Worm (Caenorhabditis elegans): Measurements from ENCODE around the gene srbc-19.

srbc-19 gene

DNA sequence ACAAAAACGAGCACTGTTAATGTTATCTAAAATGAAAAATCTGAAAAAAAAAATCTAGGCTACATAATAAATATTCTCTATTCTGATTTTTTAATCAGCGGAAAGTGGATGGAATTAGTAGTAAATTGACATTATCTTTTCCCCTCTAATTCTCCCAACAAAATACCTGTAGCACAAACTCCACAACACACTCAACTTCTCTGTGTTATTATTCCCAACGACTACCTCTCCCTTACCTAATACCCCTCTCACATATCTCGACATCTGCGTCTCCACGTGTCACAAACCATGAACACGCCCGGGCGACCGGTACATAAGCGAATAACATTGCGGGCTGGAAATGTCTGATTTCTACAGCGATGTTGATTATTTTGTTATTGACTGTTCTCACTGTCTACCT, 16.6 kb upstream of the srbc-19 start, which contains the start of gene cyp-33C2:
Gene cyp-33C2 (plus strand): TSS at position 327 of the 400 bp plus-strand sequence.
- no peak for TF ChIP-seq unc-30 (tag; optimal IDR thresholded peaks at IDR 0.05)
- TF ChIP-seq efl-1 (optimal IDR thresholded peaks at IDR 0.05): peak in 1 of 2 experiments; percentile 2
- TF ChIP-seq efl-1 (GFP tag; optimal IDR thresholded peaks at IDR 0.05 in 1 of 2): peak in 1 of 2 experiments; percentile 84
- no peak for TF ChIP-seq unc-62 (GFP tag; optimal IDR thresholded peaks at IDR 0.05)

DNA sequence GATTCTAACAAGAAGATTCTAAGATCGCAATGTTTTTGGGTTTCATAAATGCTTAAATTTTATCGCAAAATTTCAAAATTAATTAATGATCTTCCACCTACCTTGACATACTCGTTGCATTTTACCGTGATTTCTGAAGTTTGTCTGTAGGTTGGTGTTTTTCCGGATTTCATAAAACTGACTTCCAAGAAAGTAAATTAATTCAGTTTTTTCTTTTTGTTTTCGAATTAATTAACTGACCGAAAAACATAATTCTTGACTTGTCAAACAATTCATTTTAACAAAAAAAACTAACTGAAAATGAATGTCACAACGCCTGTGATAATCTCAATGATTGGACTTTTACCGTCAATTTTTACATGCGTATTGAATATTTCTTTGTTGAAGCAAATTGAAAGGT, 15.2 kb upstream of the srbc-19 start, which contains the start of gene srbc-16:
Gene srbc-16 (plus strand): TSS at position 301 of the 400 bp plus-strand sequence.
- TF ChIP-seq pqm-1 (tag; optimal IDR thresholded peaks at IDR 0.05) (no peak), mef-2 (tag; optimal IDR thresholded peaks at IDR 0.05) (no peak), lsy-2 (tag; optimal IDR thresholded peaks at IDR 0.05) (no peak), isw-1 (GFP tag; IDR thresholded peaks at IDR 0.05) (no peak), tlp-1 (tag; optimal IDR thresholded peaks at IDR 0.05) (no peak), lir-3 (tag; optimal IDR thresholded peaks at IDR 0.05; ENCODE audit: poor library complexity) (no peak), hpl-2 (GFP tag; optimal IDR thresholded peaks at IDR 0.05) (no peak), zip-4 (GFP tag; optimal IDR thresholded peaks at IDR 0.05) (no peak), nhr-47 (tag; optimal IDR thresholded peaks at IDR 0.05) (no peak), C04F5.9 (tag; optimal IDR thresholded peaks at IDR 0.05) (no peak)

DNA sequence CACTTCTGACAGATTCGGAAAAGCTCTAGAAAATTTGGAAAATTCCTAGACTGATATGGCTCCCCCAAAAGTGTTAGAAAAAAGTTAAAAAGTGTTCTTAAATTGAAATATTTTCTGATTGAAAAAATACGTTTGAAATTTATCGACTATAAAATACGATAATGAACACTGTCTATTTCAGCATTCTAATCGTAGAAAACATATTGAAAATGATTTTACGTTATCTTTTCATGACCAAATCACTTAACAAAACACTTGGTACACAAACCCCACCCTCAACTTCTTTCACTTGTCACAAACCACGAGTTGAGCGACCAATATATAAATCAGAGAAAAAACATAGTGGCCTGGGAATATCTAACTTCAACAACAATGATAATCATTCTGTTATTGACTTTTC, 12.6 kb upstream of the srbc-19 start, which contains the start of gene cyp-33C1:
Gene cyp-33C1 (plus strand): TSS at position 301 of the 400 bp plus-strand sequence.
- no peak for TF ChIP-seq unc-130 (tag; optimal IDR thresholded peaks at IDR 0.05)
- TF ChIP-seq hpl-2 (GFP tag; optimal IDR thresholded peaks at IDR 0.05): no peak
- TF ChIP-seq pax-3 (tag; optimal IDR thresholded peaks at IDR 0.05): no peak
- no peak for TF ChIP-seq blmp-1 (tag; optimal IDR thresholded peaks at IDR 0.05)
- TF ChIP-seq ceh-82 (tag; optimal IDR thresholded peaks at IDR 0.05): no peak
- TF ChIP-seq mep-1 (tag; optimal IDR thresholded peaks at IDR 0.05): no peak
- no peak for TF ChIP-seq C34B4.2 (tag; optimal IDR thresholded peaks at IDR 0.05)
- no peak for TF ChIP-seq ceh-90 (tag; optimal IDR thresholded peaks at IDR 0.05)
- no peak for TF ChIP-seq unc-62 (GFP tag; optimal IDR thresholded peaks at IDR 0.05)
- no peak for TF ChIP-seq jun-1 (tag; optimal IDR thresholded peaks at IDR 0.05)
- no peak for TF ChIP-seq zip-4 (GFP tag; optimal IDR thresholded peaks at IDR 0.05)
- no peak for TF ChIP-seq egl-13 (tag; optimal IDR thresholded peaks at IDR 0.05)
- TF ChIP-seq mef-2 (tag; optimal IDR thresholded peaks at IDR 0.05): no peak
- no peak for TF ChIP-seq snpc-4 (tag; optimal IDR thresholded peaks at IDR 0.05)
- no peak for TF ChIP-seq nhr-71 (tag; optimal IDR thresholded peaks at IDR 0.05)
- TF ChIP-seq unc-98 (GFP tag; IDR thresholded peaks at IDR 0.05): no peak

DNA sequence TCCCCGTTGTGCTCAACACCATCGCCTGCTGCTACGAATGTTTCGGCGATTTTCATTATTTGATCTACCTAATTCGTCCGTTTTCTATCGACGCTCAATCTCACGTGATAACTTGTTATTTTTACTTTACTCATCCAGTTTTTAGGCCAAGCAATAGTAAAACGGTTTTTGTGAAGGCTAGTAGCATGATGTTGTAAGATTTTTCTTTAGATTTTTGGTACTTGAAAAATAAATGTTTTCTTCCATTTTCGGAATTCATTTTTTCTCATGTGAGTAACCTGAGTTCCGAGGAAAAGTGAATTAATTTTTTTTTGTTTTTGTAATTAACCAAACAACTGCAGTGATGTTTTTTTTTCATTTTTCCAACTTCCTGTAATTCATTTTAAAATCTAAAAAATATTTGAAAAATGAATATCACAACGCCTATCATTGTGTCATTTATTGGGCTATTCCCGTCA, 10.8 kb upstream of the srbc-19 start, which contains the start of gene srbc-17:
Gene srbc-17 (plus strand): TSS at position 408 of the 458 bp plus-strand sequence.
- TF ChIP-seq zag-1 (tag; optimal IDR thresholded peaks at IDR 0.05) (no peak), nhr-19 (GFP tag; conservative IDR thresholded peaks at IDR 0.05) (no peak), nhr-12 (tag; optimal IDR thresholded peaks at IDR 0.05) (no peak), efl-3 (GFP tag; optimal IDR thresholded peaks at IDR 0.05) (no peak), ceh-63 (GFP tag; optimal IDR thresholded peaks at IDR 0.05) (no peak), unc-98 (GFP tag; IDR thresholded peaks at IDR 0.05) (no peak), nhr-85 (tag) (no peak), mab-9 (GFP tag; IDR thresholded peaks at IDR 0.05) (no peak), lin-35 (GFP tag; optimal IDR thresholded peaks at IDR 0.05) (no peak), efl-1 (optimal IDR thresholded peaks at IDR 0.05) (no peak), efl-1 (GFP tag; optimal IDR thresholded peaks at IDR 0.05 in 1 of 2) (no peak), ets-5 (GFP tag; IDR thresholded peaks at IDR 0.05) (no peak), nhr-237 (tag; optimal IDR thresholded peaks at IDR 0.05) (no peak)

DNA sequence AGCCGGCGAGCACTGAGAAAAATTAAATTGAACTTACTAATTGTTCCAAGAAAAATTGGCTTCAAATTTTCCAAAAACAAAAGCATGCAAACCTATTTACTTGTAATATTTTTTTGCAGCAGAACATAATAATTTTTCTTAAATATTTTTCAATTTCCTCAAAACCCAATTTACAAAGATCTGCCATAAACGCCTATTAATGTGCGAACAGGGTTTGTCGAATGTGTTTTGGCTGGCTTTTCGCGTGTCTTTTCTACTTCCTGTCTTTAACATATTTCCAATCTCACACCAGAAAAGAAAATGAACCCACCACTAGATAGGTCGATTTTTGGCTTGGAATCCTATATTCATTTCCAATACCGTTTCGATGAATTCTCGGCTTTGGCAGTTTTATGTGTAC, 8.7 kb upstream of the srbc-19 start, which contains the start of gene C45H4.18:
Gene C45H4.18 (plus strand): TSS at position 301 of the 400 bp plus-strand sequence.
- no peak for TF ChIP-seq nhr-90 (tag; optimal IDR thresholded peaks at IDR 0.05; ENCODE audit: poor library complexity)
- TF ChIP-seq nhr-11 (tag; optimal IDR thresholded peaks at IDR 0.05): no peak
- TF ChIP-seq nhr-85 (tag): no peak
- no peak for TF ChIP-seq hpl-2 (GFP tag; optimal IDR thresholded peaks at IDR 0.05)
- no peak for TF ChIP-seq snu-23 (GFP tag; optimal IDR thresholded peaks at IDR 0.05)
- TF ChIP-seq lin-35 (GFP tag; optimal IDR thresholded peaks at IDR 0.05): no peak

Data from whole organism, L1 larva.